Worm (Caenorhabditis elegans): Measurements from ENCODE around the gene Y55F3C.17.

Gene Y55F3C.17

DNA sequence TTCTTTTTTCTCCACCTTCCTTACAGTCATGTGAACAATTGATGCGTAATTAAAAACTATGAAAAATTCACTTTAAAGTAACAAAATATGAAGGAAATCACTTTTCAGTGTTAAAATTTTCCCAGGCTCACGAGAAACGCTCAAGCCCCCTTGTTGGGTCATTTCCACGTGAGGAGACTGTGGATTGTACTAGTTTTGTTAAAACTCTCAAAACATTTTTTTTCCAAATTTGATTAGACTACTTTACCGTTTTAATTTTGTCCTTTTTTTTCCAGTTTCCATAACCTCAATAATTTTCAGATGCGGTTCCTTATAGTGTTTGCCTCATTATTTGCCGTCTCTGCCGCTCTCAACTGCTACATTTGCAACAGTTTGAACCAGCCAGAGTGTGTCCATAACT is 33.0 kb downstream of the Y55F3C.17 start, which contains the start of gene K11H12.7:
Gene K11H12.7, plus strand, starts transcription at position 301 of the 400 bp plus-strand sequence.
- TF ChIP-seq nhr-25 (tag; optimal IDR thresholded peaks at IDR 0.05) (no peak), lin-11 (tag; optimal IDR thresholded peaks at IDR 0.05) (no peak), fos-1 (tag; optimal IDR thresholded peaks at IDR 0.05) (no peak), lsy-2 (tag; optimal IDR thresholded peaks at IDR 0.05) (no peak), ztf-4 (tag; optimal IDR thresholded peaks at IDR 0.05) (no peak), C34F6.9 (tag; optimal IDR thresholded peaks at IDR 0.05) (no peak), ceh-16 (tag; optimal IDR thresholded peaks at IDR 0.05) (no peak), sma-3 (GFP tag; optimal IDR thresholded peaks at IDR 0.05) (no peak), ztf-1 (GFP tag; conservative IDR thresholded peaks at IDR 0.05) (no peak), mbf-1 (tag; optimal IDR thresholded peaks at IDR 0.05) (no peak), snpc-4 (tag; optimal IDR thresholded peaks at IDR 0.05) (no peak), skn-1 (tag; optimal IDR thresholded peaks at IDR 0.05) (no peak), sem-4 (tag; optimal IDR thresholded peaks at IDR 0.05) (no peak), nhr-237 (tag; optimal IDR thresholded peaks at IDR 0.05) (no peak), crh-2 (tag; optimal IDR thresholded peaks at IDR 0.05) (no peak), elt-3 (tag; optimal IDR thresholded peaks at IDR 0.05) (no peak), unc-55 (GFP tag; optimal IDR thresholded peaks at IDR 0.05) (no peak), dmd-4 (tag; optimal IDR thresholded peaks at IDR 0.05) (no peak)

DNA sequence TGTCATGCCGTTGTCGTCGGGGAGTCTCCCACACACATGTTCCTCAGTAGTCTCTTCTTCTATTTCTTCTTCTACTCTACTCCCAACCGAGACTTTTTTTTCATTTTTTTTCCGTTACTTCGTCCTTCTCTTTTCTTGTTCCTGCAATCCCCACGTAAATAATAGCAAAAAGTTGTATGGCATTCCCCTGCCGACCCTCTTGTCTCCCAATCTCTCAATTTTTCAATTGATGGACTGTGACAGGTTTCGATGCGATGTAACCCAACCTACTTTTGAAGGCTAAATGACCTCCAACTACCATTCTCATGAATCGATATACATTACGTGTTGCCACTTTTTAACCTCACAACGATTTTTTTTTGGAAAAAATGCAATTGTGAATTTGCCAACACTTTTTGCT is 34.1 kb downstream of the Y55F3C.17 start:
- TF ChIP-seq nhr-11 (tag; optimal IDR thresholded peaks at IDR 0.05) = no peak
- TF ChIP-seq nhr-129 (tag; optimal IDR thresholded peaks at IDR 0.05) = peak; percentile 10
- no peak for TF ChIP-seq lin-11 (tag; optimal IDR thresholded peaks at IDR 0.05)
- TF ChIP-seq ztf-1 (GFP tag; conservative IDR thresholded peaks at IDR 0.05) = no peak
- no peak for TF ChIP-seq F13H6.1 (tag; optimal IDR thresholded peaks at IDR 0.05)
- no peak for TF ChIP-seq peb-1 (tag; optimal IDR thresholded peaks at IDR 0.05)
- TF ChIP-seq R02D3.7 (tag; optimal IDR thresholded peaks at IDR 0.05) = no peak
- TF ChIP-seq skn-1 (tag; optimal IDR thresholded peaks at IDR 0.05) = no peak
- TF ChIP-seq sma-3 (GFP tag; optimal IDR thresholded peaks at IDR 0.05) = no peak
- no peak for TF ChIP-seq lin-13 (GFP tag; optimal IDR thresholded peaks at IDR 0.05)
- no peak for TF ChIP-seq ztf-4 (tag; optimal IDR thresholded peaks at IDR 0.05)
- TF ChIP-seq sem-4 (tag; optimal IDR thresholded peaks at IDR 0.05) = no peak
- TF ChIP-seq alr-1 (tag; optimal IDR thresholded peaks at IDR 0.05) = no peak
- no peak for TF ChIP-seq nhr-10 (tag; optimal IDR thresholded peaks at IDR 0.05)
- TF ChIP-seq nhr-237 (tag; optimal IDR thresholded peaks at IDR 0.05) = no peak
- TF ChIP-seq nhr-21 (tag; optimal IDR thresholded peaks at IDR 0.05) = no peak
- no peak for TF ChIP-seq ama-1 (optimal IDR thresholded peaks at IDR 0.05)
- no peak for TF ChIP-seq ztf-11 (tag; optimal IDR thresholded peaks at IDR 0.05)
- no peak for TF ChIP-seq dmd-4 (tag; optimal IDR thresholded peaks at IDR 0.05)
- peak in 1 of 2 experiments; percentile 14 for TF ChIP-seq lsy-2 (tag; optimal IDR thresholded peaks at IDR 0.05)
- no peak for TF ChIP-seq ceh-16 (tag; optimal IDR thresholded peaks at IDR 0.05)
- no peak for TF ChIP-seq nhr-23 (tag; optimal IDR thresholded peaks at IDR 0.05)
- peak; percentile 29 for TF ChIP-seq nhr-25 (tag; optimal IDR thresholded peaks at IDR 0.05)
- no peak for TF ChIP-seq zag-1 (tag; optimal IDR thresholded peaks at IDR 0.05)
- TF ChIP-seq mbf-1 (tag; optimal IDR thresholded peaks at IDR 0.05) = no peak
- TF ChIP-seq sma-9 (GFP tag; optimal IDR thresholded peaks at IDR 0.05) = no peak
- TF ChIP-seq sma-9 (tag; optimal IDR thresholded peaks at IDR 0.05) = no peak
- TF ChIP-seq mab-5 (tag; optimal IDR thresholded peaks at IDR 0.05) = no peak
- no peak for TF ChIP-seq elt-3 (tag; optimal IDR thresholded peaks at IDR 0.05)
- no peak for TF ChIP-seq elt-1 (tag; optimal IDR thresholded peaks at IDR 0.05)
- TF ChIP-seq snpc-4 (tag; optimal IDR thresholded peaks at IDR 0.05) = no peak
- no peak for TF ChIP-seq nhr-77 (tag; optimal IDR thresholded peaks at IDR 0.05)
- peak; percentile 29 for TF ChIP-seq C34F6.9 (tag; optimal IDR thresholded peaks at IDR 0.05)
- TF ChIP-seq ceh-82 (tag; optimal IDR thresholded peaks at IDR 0.05) = no peak
- TF ChIP-seq ZK546.5 (tag; optimal IDR thresholded peaks at IDR 0.05) = no peak
- TF ChIP-seq unc-55 (GFP tag; optimal IDR thresholded peaks at IDR 0.05) = no peak
- no peak for TF ChIP-seq lin-39 (tag; optimal IDR thresholded peaks at IDR 0.05)

DNA sequence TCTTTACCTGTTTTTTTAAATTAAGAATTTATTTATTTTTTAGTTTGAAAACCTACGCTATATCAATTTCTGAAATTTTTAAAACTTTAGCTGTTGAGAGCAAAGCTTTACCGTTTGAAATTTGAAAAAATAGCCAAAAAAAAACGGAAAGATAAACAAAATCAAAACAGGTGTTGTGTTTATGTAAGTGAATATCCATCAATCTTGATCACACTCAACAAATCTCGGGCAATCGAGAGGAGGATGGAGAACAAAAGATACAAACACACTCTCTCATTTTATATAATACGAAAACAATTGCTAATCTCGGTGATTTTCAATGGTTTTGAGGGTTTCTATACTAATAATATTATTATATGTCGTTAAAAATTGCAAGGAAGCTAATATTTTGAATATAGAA is 36.6 kb downstream of the Y55F3C.17 start:
- TF ChIP-seq lin-13 (GFP tag; optimal IDR thresholded peaks at IDR 0.05) = no peak

DNA sequence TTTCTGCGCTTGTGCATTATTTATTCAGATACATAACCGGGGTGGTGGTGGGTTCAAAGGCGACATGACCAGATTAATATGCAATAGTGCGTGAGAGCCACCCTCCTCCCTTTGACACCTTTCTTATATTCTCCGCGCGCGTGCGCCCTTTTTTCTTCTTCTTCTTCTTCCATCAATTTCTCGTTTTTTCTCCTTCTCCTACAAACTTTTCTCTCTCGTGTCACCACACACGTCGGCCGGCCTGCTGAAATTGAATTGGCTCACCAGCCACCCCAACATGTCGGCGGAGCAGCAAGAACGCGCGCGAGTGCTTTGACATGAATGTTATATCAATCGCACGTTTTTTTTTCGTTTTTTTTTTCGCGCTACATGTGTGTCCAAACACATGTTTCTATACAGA is 38.6 kb downstream of the Y55F3C.17 start:
- no peak for TF ChIP-seq peb-1 (tag; optimal IDR thresholded peaks at IDR 0.05)
- TF ChIP-seq nhr-11 (tag; optimal IDR thresholded peaks at IDR 0.05) = no peak
- no peak for TF ChIP-seq nhr-129 (tag; optimal IDR thresholded peaks at IDR 0.05)
- TF ChIP-seq lin-11 (tag; optimal IDR thresholded peaks at IDR 0.05) = peak; percentile 21
- no peak for TF ChIP-seq elt-1 (tag; optimal IDR thresholded peaks at IDR 0.05)
- no peak for TF ChIP-seq ceh-16 (tag; optimal IDR thresholded peaks at IDR 0.05)
